Worm (Caenorhabditis elegans) whole organism, L4/young adult: ENCODE results near the gene T06E6.10.

Source experiments
- W03F9.2 ChIP-seq: fragments of 150-350 bp; optimal IDR thresholded peaks from 2 replicates; lab custom pipeline; 2014; ENCODE audit warnings: missing biosample characterization, missing genetic modification characterization
- dao-5 ChIP-seq: sonication (generic microtip); optimal IDR thresholded peaks from 2 replicates; lab custom pipeline; 2016; ENCODE audit warnings: missing genotype, missing genetic modification characterization, moderate library complexity, missing compliant biosample characterization
- him-1 ChIP-seq: sonication (generic microtip); optimal IDR thresholded peaks from 2 replicates; lab custom pipeline; 2016; ENCODE audit warnings: missing genotype, missing genetic modification reagents, missing genetic modification characterization, missing compliant biosample characterization

- no peak for TF ChIP-seq W03F9.2 (tag; lab: Kevin White, UChicago)
- TF ChIP-seq dao-5 (tag; lab: Kevin White, UChicago): no peak
- TF ChIP-seq him-1 (tag; lab: Kevin White, UChicago): no peak
These were observed 16.0 kb upstream of the T06E6.10 start, which contains the start of gene fbxa-135 for ce11 chrV:15401856-15402314.
